Fruit fly (Drosophila melanogaster) whole organism, prepupa: ENCODE measurements around the gene ATPsynB.
A peak's percentile ranks its signal among the peaks of the same experiment; 100 is the strongest.

Source experiments
- Blimp-1 ChIP-seq: fragments of 200-800 bp; sonication (Bioruptor generic); optimal IDR thresholded peaks from 3 replicates; lab custom pipeline; 2017; ENCODE audit warnings: missing biosample characterization, missing genetic modification characterization, mild to moderate bottlenecking, moderate library complexity, missing genetic modification reagents
- CG10631 ChIP-seq: fragments of 200-800 bp; sonication (Bioruptor generic); optimal IDR thresholded peaks from 2 replicates; lab custom pipeline; 2016; ENCODE audit warnings: missing biosample characterization, missing genetic modification characterization
- CG11294 ChIP-seq: fragments of 200-800 bp; sonication (Bioruptor generic); IDR thresholded peaks from 2 replicates; pipeline ENCODE4 v1.3.6; 2022; ENCODE audit warnings: missing biosample characterization, missing genetic modification characterization
- CG11762 ChIP-seq: fragments of 200-800 bp; sonication (Bioruptor generic); optimal IDR thresholded peaks from 3 replicates; lab custom pipeline; 2016; ENCODE audit warnings: missing biosample characterization, missing genetic modification characterization; ENCODE audit not compliant: insufficient read depth
- CG11902 ChIP-seq: fragments of 200-800 bp; sonication (Bioruptor generic); optimal IDR thresholded peaks from 3 replicates; lab custom pipeline; 2016; ENCODE audit warnings: missing biosample characterization, missing genetic modification characterization
- CG1621 ChIP-seq: fragments of 200-800 bp; sonication (Bioruptor generic); optimal IDR thresholded peaks from 3 replicates; lab custom pipeline; 2018; ENCODE audit warnings: missing biosample characterization, mild to moderate bottlenecking, missing genetic modification characterization
- CG16779 ChIP-seq: fragments of 200-800 bp; sonication (Bioruptor generic); optimal IDR thresholded peaks from 3 replicates; lab custom pipeline; 2017; ENCODE audit warnings: missing biosample characterization, mild to moderate bottlenecking, missing genetic modification characterization
- CG31627 ChIP-seq: fragments of 200-800 bp; sonication (Bioruptor generic); optimal IDR thresholded peaks from 3 replicates; lab custom pipeline; 2016; ENCODE audit warnings: missing biosample characterization, missing genetic modification characterization
- CG32006 ChIP-seq: fragments of 200-800 bp; sonication (Bioruptor generic); optimal IDR thresholded peaks from 3 replicates; lab custom pipeline; 2017; ENCODE audit warnings: missing biosample characterization, mild to moderate bottlenecking, missing genetic modification characterization
- CG3919 ChIP-seq: fragments of 200-800 bp; sonication (Bioruptor generic); optimal IDR thresholded peaks from 3 replicates; lab custom pipeline; 2016; ENCODE audit warnings: missing biosample characterization, missing genetic modification characterization
- CG6163 ChIP-seq: fragments of 200-800 bp; sonication (Bioruptor generic); IDR thresholded peaks from 3 replicates; pipeline ENCODE4 v1.3.6; 2022; ENCODE audit warnings: missing biosample characterization, missing genetic modification characterization
- CG6276 ChIP-seq: fragments of 200-800 bp; sonication (Bioruptor generic); optimal IDR thresholded peaks from 2 replicates; lab custom pipeline; 2017; ENCODE audit warnings: missing biosample characterization, mild to moderate bottlenecking, missing genetic modification characterization
- CG6792 ChIP-seq: fragments of 200-800 bp; sonication (Bioruptor generic); optimal IDR thresholded peaks from 3 replicates; lab custom pipeline; 2016; ENCODE audit warnings: missing biosample characterization, missing genetic modification characterization
- CG6808 ChIP-seq: fragments of 200-800 bp; sonication (Bioruptor generic); optimal IDR thresholded peaks from 3 replicates; lab custom pipeline; 2017; ENCODE audit warnings: missing biosample characterization, missing genetic modification characterization, mild to moderate bottlenecking, moderate library complexity, missing genetic modification reagents
- CG6854 ChIP-seq: fragments of 200-800 bp; sonication (Bioruptor generic); optimal IDR thresholded peaks from 2 replicates; lab custom pipeline; 2017; ENCODE audit warnings: missing biosample characterization, mild to moderate bottlenecking, missing genetic modification characterization
- CG7368 ChIP-seq: fragments of 200-800 bp; sonication (Bioruptor generic); optimal IDR thresholded peaks from 3 replicates; lab custom pipeline; 2016; ENCODE audit warnings: missing biosample characterization, missing genetic modification characterization
- CG8119 ChIP-seq: fragments of 200-800 bp; sonication (Bioruptor generic); IDR thresholded peaks from 3 replicates; pipeline ENCODE4 v1.3.6; 2022; ENCODE audit warnings: missing biosample characterization, missing genetic modification characterization
- CG8632 ChIP-seq: fragments of 200-800 bp; sonication (Bioruptor generic); optimal IDR thresholded peaks from 3 replicates; lab custom pipeline; 2016; ENCODE audit warnings: missing biosample characterization, missing genetic modification characterization
- CG9139 ChIP-seq: fragments of 200-800 bp; sonication (Bioruptor generic); optimal IDR thresholded peaks from 3 replicates; lab custom pipeline; 2017; ENCODE audit warnings: missing biosample characterization, mild to moderate bottlenecking, missing genetic modification characterization
- Eip75B ChIP-seq: fragments of 200-800 bp; sonication (Bioruptor generic); optimal IDR thresholded peaks from 3 replicates; lab custom pipeline; 2016; ENCODE audit warnings: missing biosample characterization, missing genetic modification characterization
- Eip78C ChIP-seq: fragments of 200-800 bp; sonication (Bioruptor generic); peaks from one replicate; lab custom pipeline; 2016; ENCODE audit warnings: missing biosample characterization, missing genetic modification characterization
- Ets21C ChIP-seq: fragments of 200-800 bp; sonication (Bioruptor generic); optimal IDR thresholded peaks from 3 replicates; lab custom pipeline; 2016; ENCODE audit warnings: missing biosample characterization, missing genetic modification characterization
- Gug ChIP-seq: fragments of 200-800 bp; sonication (Bioruptor generic); IDR thresholded peaks from 2 replicates; pipeline ENCODE4 v1.3.6; 2022; ENCODE audit warnings: missing biosample characterization, missing genetic modification characterization
- Hr38 ChIP-seq: sonication (Bioruptor generic); optimal IDR thresholded peaks from 2 replicates; lab custom pipeline; 2016; ENCODE audit warnings: missing biosample characterization, missing genetic modification characterization
- Hr39 ChIP-seq: fragments of 200-800 bp; sonication (Bioruptor generic); optimal IDR thresholded peaks from 2 replicates; lab custom pipeline; 2016; ENCODE audit warnings: missing biosample characterization, missing genetic modification characterization
- Lpt ChIP-seq: fragments of 200-800 bp; sonication (Bioruptor generic); optimal IDR thresholded peaks from 3 replicates; lab custom pipeline; 2016; ENCODE audit warnings: missing biosample characterization, missing genetic modification characterization
- Met ChIP-seq: fragments of 200-800 bp; sonication (Bioruptor generic); optimal IDR thresholded peaks from 3 replicates; lab custom pipeline; 2016; ENCODE audit warnings: missing biosample characterization, missing genetic modification characterization
- Smox ChIP-seq: fragments of 200-800 bp; sonication (Bioruptor generic); optimal IDR thresholded peaks from 3 replicates; lab custom pipeline; 2016; ENCODE audit warnings: missing biosample characterization, missing genetic modification characterization
- Sox102F ChIP-seq: fragments of 200-800 bp; sonication (Bioruptor generic); optimal IDR thresholded peaks from 2 replicates; lab custom pipeline; 2016; ENCODE audit warnings: missing biosample characterization, mild to moderate bottlenecking, missing genetic modification characterization
- achi ChIP-seq: fragments of 200-800 bp; sonication (Bioruptor generic); optimal IDR thresholded peaks from 3 replicates; lab custom pipeline; 2016; ENCODE audit warnings: missing biosample characterization, missing genetic modification characterization
- acj6 ChIP-seq: fragments of 200-800 bp; sonication (Bioruptor generic); optimal IDR thresholded peaks from 3 replicates; lab custom pipeline; 2016; ENCODE audit warnings: missing biosample characterization, missing genetic modification characterization
- cyc ChIP-seq: fragments of 200-800 bp; sonication (Bioruptor generic); optimal IDR thresholded peaks from 3 replicates; lab custom pipeline; 2016; ENCODE audit warnings: missing biosample characterization, missing genetic modification characterization
- dac ChIP-seq: fragments of 200-800 bp; sonication (Bioruptor generic); optimal IDR thresholded peaks from 2 replicates; lab custom pipeline; 2017; ENCODE audit warnings: missing biosample characterization, mild to moderate bottlenecking, missing genetic modification characterization
- dsx ChIP-seq: fragments of 200-800 bp; optimal IDR thresholded peaks from 3 replicates; lab custom pipeline; 2019; ENCODE audit warnings: missing biosample characterization, mild to moderate bottlenecking, missing genetic modification characterization, moderate library complexity; ENCODE audit not compliant: poor library complexity, severe bottlenecking
- eg ChIP-seq: fragments of 200-800 bp; sonication (Bioruptor generic); IDR thresholded peaks from 3 replicates; pipeline ENCODE4 v1.3.6; 2022; ENCODE audit warnings: missing biosample characterization, missing genetic modification characterization
- esn ChIP-seq: fragments of 200-800 bp; sonication (Bioruptor generic); optimal IDR thresholded peaks from 2 replicates; lab custom pipeline; 2016; ENCODE audit warnings: missing biosample characterization, mild to moderate bottlenecking, missing genetic modification characterization, moderate library complexity
- fd59A ChIP-seq: fragments of 200-800 bp; sonication (Bioruptor generic); optimal IDR thresholded peaks from 2 replicates; lab custom pipeline; 2017; ENCODE audit warnings: missing biosample characterization, mild to moderate bottlenecking, missing genetic modification characterization, missing genetic modification reagents
- fd85E ChIP-seq: fragments of 200-800 bp; sonication (Bioruptor generic); optimal IDR thresholded peaks from 3 replicates; lab custom pipeline; 2016; ENCODE audit warnings: missing biosample characterization, missing genetic modification characterization
- lz ChIP-seq: fragments of 200-800 bp; sonication (Bioruptor generic); optimal IDR thresholded peaks from 3 replicates; lab custom pipeline; 2016; ENCODE audit warnings: missing biosample characterization, missing genetic modification characterization
- net ChIP-seq: fragments of 200-800 bp; sonication (Bioruptor generic); optimal IDR thresholded peaks from 3 replicates; lab custom pipeline; 2016; ENCODE audit warnings: missing biosample characterization, missing genetic modification characterization
- salr ChIP-seq, 2 experiments: fragments of 200-800 bp; sonication (Bioruptor generic); optimal IDR thresholded peaks; 3 replicates each; lab custom pipeline; 2016 to 2018; ENCODE audit warnings: missing biosample characterization in 2 of 2, missing genetic modification characterization in 2 of 2, mild to moderate bottlenecking in 1 of 2
- spab ChIP-seq: fragments of 200-800 bp; sonication (Bioruptor generic); optimal IDR thresholded peaks from 2 replicates; lab custom pipeline; 2017; ENCODE audit warnings: missing biosample characterization, mild to moderate bottlenecking, missing genetic modification characterization, missing genetic modification reagents
- ss ChIP-seq, 2 experiments: fragments of 200-800 bp; sonication (Bioruptor generic); optimal IDR thresholded peaks; 2 replicates in 1 of 2; 3 replicates in 1 of 2; lab custom pipeline; 2017 to 2018; ENCODE audit warnings: mild to moderate bottlenecking in 2 of 2, missing biosample characterization in 2 of 2, missing genetic modification characterization in 2 of 2, moderate library complexity in 1 of 2
- svp ChIP-seq: fragments of 200-800 bp; sonication (Bioruptor generic); peaks from one replicate; lab custom pipeline; 2016; ENCODE audit warnings: missing biosample characterization, missing genetic modification characterization
- topi ChIP-seq: fragments of 200-800 bp; sonication (Bioruptor generic); optimal IDR thresholded peaks from 3 replicates; lab custom pipeline; 2016; ENCODE audit warnings: missing biosample characterization, missing genetic modification characterization

Gene ATPsynB

DNA sequence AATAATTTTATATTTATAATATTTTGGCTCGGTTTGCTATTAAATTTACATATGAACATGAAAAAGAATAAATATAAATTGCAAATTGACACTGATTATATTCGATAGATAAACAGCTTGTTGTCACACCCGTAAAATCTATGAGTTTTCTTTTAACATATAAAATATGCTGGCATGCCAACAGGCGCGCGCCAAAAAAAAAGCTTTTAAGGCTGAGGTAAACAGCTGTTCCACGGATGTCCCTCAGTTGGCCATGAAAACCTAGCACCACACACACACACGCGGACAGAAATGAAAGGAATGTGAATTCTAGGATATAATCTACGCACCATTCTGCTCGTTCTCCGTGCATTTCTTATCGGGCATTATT is 34.9 kb upstream of the ATPsynB start:
- TF ChIP-seq Lpt (GFP tag; lab: Kevin White, UChicago) (no peak), Ets21C (GFP tag; lab: Kevin White, UChicago) (no peak), CG6808 (GFP tag; lab: Kevin White, UChicago) (no peak), Hr38 (GFP tag; lab: Kevin White, UChicago) (no peak), dac (GFP tag; lab: Kevin White, UChicago) (no peak), eg (no peak), dsx (GFP tag; lab: Kevin White, UChicago) (no peak), spab (GFP tag; lab: Kevin White, UChicago) (no peak), CG1621 (tag; lab: Kevin White, UChicago) (no peak), Blimp-1 (GFP tag; lab: Kevin White, UChicago) (no peak), CG6163 (GFP tag; lab: Robert Waterston, UW) (no peak), acj6 (GFP tag; lab: Kevin White, UChicago) (no peak), CG31627 (GFP tag; lab: Kevin White, UChicago) (no peak), Eip78C (no peak), CG11294 (GFP tag; lab: Robert Waterston, UW) (no peak), CG7368 (GFP tag; lab: Kevin White, UChicago) (no peak), fd85E (GFP tag; lab: Kevin White, UChicago) (no peak), fd59A (no peak)

DNA sequence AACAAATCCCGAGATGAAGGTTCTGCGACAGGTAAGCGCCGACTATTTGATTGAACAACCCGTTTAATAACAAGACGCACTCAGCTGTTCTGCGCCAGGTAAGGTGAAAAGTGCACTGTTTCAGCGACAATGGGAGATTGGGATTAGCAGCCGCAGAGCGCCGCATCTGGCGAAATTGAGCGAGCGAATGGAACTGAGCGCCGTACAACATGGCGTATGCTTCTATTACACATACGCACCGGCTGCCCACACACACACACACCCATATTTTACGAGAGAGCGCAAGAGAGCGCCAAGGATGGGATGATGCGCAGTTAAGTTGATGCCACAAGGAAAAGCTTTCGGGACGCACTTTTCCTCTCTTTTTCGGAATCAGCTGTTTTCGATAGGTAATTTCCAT is 34.6 kb upstream of the ATPsynB start:
- peak; percentile 29 for TF ChIP-seq CG6808 (GFP tag; lab: Kevin White, UChicago)
- no peak for TF ChIP-seq Met (GFP tag; lab: Kevin White, UChicago)
- peak; percentile 7; the same call in 1 of the 3 replicates for TF ChIP-seq eg
- TF ChIP-seq acj6 (GFP tag; lab: Kevin White, UChicago), result no peak
- peak; percentile 21 for TF ChIP-seq CG6854 (GFP tag; lab: Kevin White, UChicago)

DNA sequence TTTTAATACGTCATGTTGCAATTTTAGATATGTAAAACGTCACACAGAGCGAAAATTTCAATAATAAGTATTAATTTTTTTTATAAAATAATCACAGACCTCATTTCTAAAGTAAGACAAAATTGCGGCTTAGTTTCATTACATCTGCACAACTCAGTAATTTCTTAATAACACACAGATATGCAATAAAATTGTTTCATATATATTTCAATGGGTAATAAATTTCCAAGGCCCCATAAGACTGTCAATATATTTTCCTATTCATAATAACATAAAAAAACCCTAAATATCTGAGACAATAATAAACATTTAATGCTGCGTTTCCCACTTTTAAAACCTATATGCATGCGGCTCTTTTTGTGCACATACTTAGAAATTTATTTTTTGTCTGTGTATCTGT is 34.2 kb upstream of the ATPsynB start:
- TF ChIP-seq Hr39 (peak; percentile 2), Hr38 (GFP tag; lab: Kevin White, UChicago) (no peak), dac (GFP tag; lab: Kevin White, UChicago) (no peak), CG8632 (GFP tag; lab: Kevin White, UChicago) (no peak), Sox102F (GFP tag; lab: Kevin White, UChicago) (no peak), Met (GFP tag; lab: Kevin White, UChicago) (peak; percentile 54), CG11902 (no peak), CG11762 (GFP tag; lab: Kevin White, UChicago) (peak; percentile 9), CG16779 (no peak), net (GFP tag; lab: Kevin White, UChicago) (peak; percentile 18), Gug (GFP tag; lab: Robert Waterston, UW) (0 out of 2 replicates have a peak, but pooled peaks have one; percentile 23), CG6854 (GFP tag; lab: Kevin White, UChicago) (no peak), lz (GFP tag; lab: Kevin White, UChicago) (peak; percentile 39), svp (GFP tag; lab: Kevin White, UChicago) (peak; percentile 75), Lpt (GFP tag; lab: Kevin White, UChicago) (no peak), achi (GFP tag; lab: Kevin White, UChicago) (peak; percentile 48), dsx (GFP tag; lab: Kevin White, UChicago) (peak; percentile 12), CG6276 (GFP tag; lab: Kevin White, UChicago) (peak; percentile 22), ss (GFP tag; optimal IDR thresholded peaks at IDR 0.05; lab: Kevin White, UChicago) (no peak), CG9139 (GFP tag; lab: Kevin White, UChicago) (no peak), CG6792 (GFP tag; lab: Kevin White, UChicago) (no peak), Blimp-1 (GFP tag; lab: Kevin White, UChicago) (no peak), CG11294 (GFP tag; lab: Robert Waterston, UW) (no peak), topi (GFP tag; lab: Kevin White, UChicago) (no peak), CG3919 (GFP tag; lab: Kevin White, UChicago) (no peak), CG10631 (GFP tag; lab: Kevin White, UChicago) (peak; percentile 47), CG32006 (peak; percentile 72), fd85E (GFP tag; lab: Kevin White, UChicago) (no peak), CG8119 (GFP tag; lab: Robert Waterston, UW) (peak; percentile 45; the same call in 1 of the 3 replicates), fd59A (no peak), Smox (GFP tag; lab: Kevin White, UChicago) (peak; percentile 18), cyc (no peak), esn (GFP tag; lab: Kevin White, UChicago) (peak; percentile 59), eg (peak; percentile 28; the same call in 1 of the 3 replicates), Eip78C (peak; percentile 77), Eip75B (peak; percentile 21), CG6163 (GFP tag; lab: Robert Waterston, UW) (0 out of 3 replicates have a peak, but pooled peaks have one; percentile 32), CG31627 (GFP tag; lab: Kevin White, UChicago) (no peak), salr (GFP tag; optimal IDR thresholded peaks at IDR 0.05; lab: Kevin White, UChicago) (peak in 1 of 2 experiments; percentile 28), CG1621 (tag; lab: Kevin White, UChicago) (no peak)
